Worm (Caenorhabditis elegans): ENCODE results near the gene C15B12.1.

Gene C15B12.1

ce11 chrX:6448866-6449400, 27.7 kb upstream of the C15B12.1 start, which contains the start of gene fah-1:
Gene fah-1 (minus strand): TSS chrX:6448916.
- no peak for TF ChIP-seq efl-1 (optimal IDR thresholded peaks at IDR 0.05)
- TF ChIP-seq efl-1 (GFP tag; optimal IDR thresholded peaks at IDR 0.05 in 1 of 2), result peak in 1 of 2 experiments; percentile 2
- TF ChIP-seq skn-1 (tag; optimal IDR thresholded peaks at IDR 0.05), result peak; percentile 1
- TF ChIP-seq Y116A8C.19 (tag; optimal IDR thresholded peaks at IDR 0.05; ENCODE audit: borderline replicate concordance), result no peak
- TF ChIP-seq hlh-4 (tag; optimal IDR thresholded peaks at IDR 0.05), result no peak
- TF ChIP-seq zag-1 (tag; optimal IDR thresholded peaks at IDR 0.05), result no peak
- TF ChIP-seq ceh-8 (GFP tag; optimal IDR thresholded peaks at IDR 0.05), result no peak
- no peak for TF ChIP-seq C34B4.2 (tag; optimal IDR thresholded peaks at IDR 0.05)
- TF ChIP-seq jun-1 (tag; optimal IDR thresholded peaks at IDR 0.05), result no peak
- TF ChIP-seq snu-23 (GFP tag; optimal IDR thresholded peaks at IDR 0.05), result peak; percentile 66
- TF ChIP-seq alr-1 (tag; optimal IDR thresholded peaks at IDR 0.05; ENCODE audit: borderline replicate concordance), result no peak
- peak; percentile 34 for TF ChIP-seq mep-1 (tag; optimal IDR thresholded peaks at IDR 0.05)
- no peak for TF ChIP-seq egl-13 (tag; optimal IDR thresholded peaks at IDR 0.05)
- peak in 3 of 6 experiments; percentile 71 to 92 (median 82) for TF ChIP-seq elt-3 (tag; optimal IDR thresholded peaks at IDR 0.05)
- no peak for TF ChIP-seq isw-1 (GFP tag; IDR thresholded peaks at IDR 0.05)
- TF ChIP-seq ets-5 (GFP tag; IDR thresholded peaks at IDR 0.05), result no peak
- TF ChIP-seq sptf-1 (tag; optimal IDR thresholded peaks at IDR 0.05), result no peak
- no peak for TF ChIP-seq lin-39 (tag; optimal IDR thresholded peaks at IDR 0.05)
- TF ChIP-seq tbx-2 (tag; optimal IDR thresholded peaks at IDR 0.05), result no peak
- peak; percentile 43 for TF ChIP-seq elt-2 (tag; optimal IDR thresholded peaks at IDR 0.05)
- TF ChIP-seq lin-14 (GFP tag; optimal IDR thresholded peaks at IDR 0.05), result peak; percentile 80
- TF ChIP-seq blmp-1 (tag; optimal IDR thresholded peaks at IDR 0.05), result peak; percentile 37
- no peak for TF ChIP-seq aly-2 (tag; optimal IDR thresholded peaks at IDR 0.05)
- no peak for TF ChIP-seq ceh-88 (GFP tag; IDR thresholded peaks at IDR 0.05)
- no peak for TF ChIP-seq mab-9 (GFP tag; IDR thresholded peaks at IDR 0.05)
- no peak for TF ChIP-seq efl-3 (GFP tag; optimal IDR thresholded peaks at IDR 0.05)
- no peak for TF ChIP-seq ztf-4 (tag; optimal IDR thresholded peaks at IDR 0.05)
- TF ChIP-seq xbp-1 (tag; optimal IDR thresholded peaks at IDR 0.05), result peak; percentile 52
- TF ChIP-seq mdl-1 (tag; optimal IDR thresholded peaks at IDR 0.05), result peak in 1 of 2 experiments; percentile 3
- TF ChIP-seq C04F5.9 (tag; optimal IDR thresholded peaks at IDR 0.05), result no peak
- no peak for TF ChIP-seq unc-62 (GFP tag; optimal IDR thresholded peaks at IDR 0.05)
- TF ChIP-seq snpc-4 (tag; optimal IDR thresholded peaks at IDR 0.05), result no peak
- TF ChIP-seq C16A3.4 (tag; optimal IDR thresholded peaks at IDR 0.05), result no peak
- TF ChIP-seq sox-4 (tag; optimal IDR thresholded peaks at IDR 0.05), result no peak
- no peak for TF ChIP-seq nhr-28 (tag; optimal IDR thresholded peaks at IDR 0.05)
- peak; percentile 84 for TF ChIP-seq nhr-90 (tag; optimal IDR thresholded peaks at IDR 0.05; ENCODE audit: poor library complexity)
- TF ChIP-seq ceh-82 (tag; optimal IDR thresholded peaks at IDR 0.05), result no peak
- TF ChIP-seq zip-4 (GFP tag; optimal IDR thresholded peaks at IDR 0.05), result peak; percentile 38
- TF ChIP-seq fkh-4 (tag; optimal IDR thresholded peaks at IDR 0.05; ENCODE audit: borderline replicate concordance), result no peak
- TF ChIP-seq nhr-77 (tag; optimal IDR thresholded peaks at IDR 0.05), result no peak
- TF ChIP-seq rnt-1 (tag; optimal IDR thresholded peaks at IDR 0.05), result no peak
- no peak for TF ChIP-seq ama-1 (optimal IDR thresholded peaks at IDR 0.05)
- no peak for TF ChIP-seq aha-1 (tag; optimal IDR thresholded peaks at IDR 0.05)
- no peak for TF ChIP-seq F16B12.6 (tag; optimal IDR thresholded peaks at IDR 0.05)
- TF ChIP-seq fkh-8 (tag; optimal IDR thresholded peaks at IDR 0.05), result no peak
- peak; percentile 61 for TF ChIP-seq nhr-47 (tag; optimal IDR thresholded peaks at IDR 0.05)
- peak; percentile 85 for TF ChIP-seq nhr-71 (tag; optimal IDR thresholded peaks at IDR 0.05)
- TF ChIP-seq pax-3 (tag; optimal IDR thresholded peaks at IDR 0.05), result no peak
- TF ChIP-seq hpl-2 (GFP tag; optimal IDR thresholded peaks at IDR 0.05), result no peak
- no peak for TF ChIP-seq hlh-17 (GFP tag; optimal IDR thresholded peaks at IDR 0.05; ENCODE audit: borderline replicate concordance)
- no peak for TF ChIP-seq nhr-237 (tag; optimal IDR thresholded peaks at IDR 0.05)
- no peak for TF ChIP-seq unc-86 (tag; optimal IDR thresholded peaks at IDR 0.05)
- peak; percentile 97 for TF ChIP-seq nhr-20 (tag; optimal IDR thresholded peaks at IDR 0.05)
- TF ChIP-seq irx-1 (tag; optimal IDR thresholded peaks at IDR 0.05), result no peak
